Fruit fly (Drosophila melanogaster) whole organism, embryonic: ENCODE data around the gene Or30a.

Experiments used
- Ada2b ChIP-seq: fragments of 200-800 bp; sonication (Bioruptor generic); IDR thresholded peaks from 2 replicates; pipeline ENCODE4 v1.3.6; 2022; ENCODE audit warnings: missing biosample characterization, missing genetic modification characterization
- BEAF-32 ChIP-seq: fragments of 200-800 bp; sonication (Bioruptor generic); optimal IDR thresholded peaks from 3 replicates; lab custom pipeline; 2017; ENCODE audit warnings: missing biosample characterization, missing genetic modification characterization, mild to moderate bottlenecking, moderate library complexity, missing genetic modification reagents
- Bteb2 ChIP-seq: fragments of 200-800 bp; sonication (Bioruptor generic); optimal IDR thresholded peaks from 2 replicates; lab custom pipeline; 2016; ENCODE audit warnings: missing biosample characterization, missing genetic modification characterization
- CG1024 ChIP-seq: fragments of 200-800 bp; sonication (Bioruptor generic); IDR thresholded peaks from 2 replicates; pipeline ENCODE4 v1.3.6; 2022; ENCODE audit warnings: missing biosample characterization, missing genetic modification characterization
- CG10431 ChIP-seq: fragments of 200-800 bp; sonication (Bioruptor generic); optimal IDR thresholded peaks from 3 replicates; lab custom pipeline; 2018; ENCODE audit warnings: missing biosample characterization, mild to moderate bottlenecking, missing genetic modification characterization
- CG10462 ChIP-seq: fragments of 200-800 bp; sonication (Bioruptor generic); optimal IDR thresholded peaks from 2 replicates; lab custom pipeline; 2016; ENCODE audit warnings: missing biosample characterization, missing genetic modification characterization
- CG11085 ChIP-seq: fragments of 200-800 bp; sonication (Bioruptor generic); IDR thresholded peaks from 2 replicates; pipeline ENCODE4 v1.3.6; 2022; ENCODE audit warnings: missing biosample characterization, missing genetic modification characterization
- CG1792 ChIP-seq: fragments of 200-800 bp; sonication (Bioruptor generic); optimal IDR thresholded peaks from 2 replicates; lab custom pipeline; 2016; ENCODE audit warnings: missing biosample characterization, missing genetic modification characterization
- CG2202 ChIP-seq: fragments of 200-800 bp; sonication (Bioruptor generic); optimal IDR thresholded peaks from 2 replicates; lab custom pipeline; 2018; ENCODE audit warnings: missing biosample characterization, mild to moderate bottlenecking, missing genetic modification characterization
- CG2712 ChIP-seq: fragments of 200-800 bp; optimal IDR thresholded peaks from 3 replicates; lab custom pipeline; 2019; ENCODE audit warnings: missing biosample characterization, mild to moderate bottlenecking, missing genetic modification characterization, moderate library complexity
- CG3163 ChIP-seq: fragments of 200-800 bp; sonication (Bioruptor generic); optimal IDR thresholded peaks from 3 replicates; lab custom pipeline; 2016; ENCODE audit warnings: missing biosample characterization, missing genetic modification characterization
- CG34224 ChIP-seq: fragments of 200-800 bp; sonication (Bioruptor generic); IDR thresholded peaks from 3 replicates; pipeline ENCODE4 v1.3.6; 2022; ENCODE audit warnings: missing biosample characterization, missing genetic modification characterization; ENCODE audit not compliant: partially characterized antibody
- CG4404 ChIP-seq: fragments of 200-800 bp; sonication (Bioruptor generic); IDR thresholded peaks from 2 replicates; pipeline ENCODE4 v1.3.6; 2022; ENCODE audit warnings: missing biosample characterization, missing genetic modification characterization
- CG4424 ChIP-seq: fragments of 200-800 bp; sonication (Bioruptor generic); optimal IDR thresholded peaks from 3 replicates; lab custom pipeline; 2016; ENCODE audit warnings: missing biosample characterization, missing genetic modification characterization
- CG4730 ChIP-seq: fragments of 200-800 bp; sonication (Bioruptor generic); IDR thresholded peaks from 2 replicates; pipeline ENCODE4 v1.3.6; 2022; ENCODE audit warnings: missing biosample characterization, missing genetic modification characterization
- CG5245 ChIP-seq: fragments of 200-800 bp; sonication (Bioruptor generic); optimal IDR thresholded peaks from 3 replicates; lab custom pipeline; 2016; ENCODE audit warnings: missing biosample characterization, missing genetic modification characterization
- CG6272 ChIP-seq: fragments of 200-800 bp; sonication (Bioruptor generic); IDR thresholded peaks from 2 replicates; pipeline ENCODE4 v1.3.6; 2022; ENCODE audit warnings: missing biosample characterization, missing genetic modification characterization
- CG6791 ChIP-seq: fragments of 200-800 bp; sonication (Bioruptor generic); IDR thresholded peaks from 3 replicates; pipeline ENCODE4 v1.3.6; 2022; ENCODE audit warnings: missing biosample characterization, missing genetic modification characterization; ENCODE audit not compliant: partially characterized antibody
- CG6854 ChIP-seq: fragments of 200-800 bp; sonication (Bioruptor generic); optimal IDR thresholded peaks from 3 replicates; lab custom pipeline; 2017; ENCODE audit warnings: missing biosample characterization, mild to moderate bottlenecking, missing genetic modification characterization
- CG8359 ChIP-seq: fragments of 200-800 bp; sonication (Bioruptor generic); optimal IDR thresholded peaks from 2 replicates; lab custom pipeline; 2017; ENCODE audit warnings: missing biosample characterization, mild to moderate bottlenecking, missing genetic modification characterization, borderline replicate concordance
- CoRest ChIP-seq: fragments of 200-800 bp; sonication (Bioruptor generic); optimal IDR thresholded peaks from 3 replicates; lab custom pipeline; 2018; ENCODE audit warnings: missing biosample characterization, mild to moderate bottlenecking, missing genetic modification characterization, moderate library complexity
- D19B ChIP-seq: fragments of 200-800 bp; sonication (Bioruptor generic); optimal IDR thresholded peaks from 2 replicates; lab custom pipeline; 2017; ENCODE audit warnings: missing biosample characterization, mild to moderate bottlenecking, missing genetic modification characterization
- Dad ChIP-seq: fragments of 200-800 bp; sonication (Bioruptor generic); optimal IDR thresholded peaks from 3 replicates; lab custom pipeline; 2016; ENCODE audit warnings: missing biosample characterization, missing genetic modification characterization
- Deaf1 ChIP-seq: fragments of 200-800 bp; optimal IDR thresholded peaks from 3 replicates; lab custom pipeline; 2019; ENCODE audit warnings: missing biosample characterization, mild to moderate bottlenecking, missing genetic modification characterization, moderate library complexity
- Dek ChIP-seq: fragments of 200-800 bp; sonication (Bioruptor generic); optimal IDR thresholded peaks from 3 replicates; lab custom pipeline; 2019; ENCODE audit warnings: missing biosample characterization, mild to moderate bottlenecking, missing genetic modification characterization, moderate library complexity
- Dip3 ChIP-seq: fragments of 200-800 bp; sonication (Bioruptor generic); optimal IDR thresholded peaks from 3 replicates; lab custom pipeline; 2016; ENCODE audit warnings: missing biosample characterization, missing genetic modification characterization
- Doc3 ChIP-seq: fragments of 200-800 bp; sonication (Bioruptor generic); IDR thresholded peaks from 3 replicates; pipeline ENCODE4 v1.3.6; 2022; ENCODE audit warnings: missing biosample characterization, missing genetic modification characterization; ENCODE audit not compliant: partially characterized antibody
- Drgx ChIP-seq: fragments of 200-800 bp; sonication (Bioruptor generic); IDR thresholded peaks from 2 replicates; pipeline ENCODE4 v1.3.6; 2022; ENCODE audit warnings: missing biosample characterization, missing genetic modification characterization
- Fer2 ChIP-seq: fragments of 200-800 bp; sonication (Bioruptor generic); optimal IDR thresholded peaks from 2 replicates; lab custom pipeline; 2018; ENCODE audit warnings: missing biosample characterization, mild to moderate bottlenecking, missing genetic modification characterization, moderate library complexity
- GATAe ChIP-seq: fragments of 200-800 bp; sonication (Bioruptor generic); conservative IDR thresholded peaks from 2 replicates; pipeline ENCODE4 v1.3.6; 2022; ENCODE audit warnings: missing biosample characterization, missing genetic modification characterization
- HLH54F ChIP-seq: fragments of 200-800 bp; sonication (Bioruptor generic); optimal IDR thresholded peaks from 3 replicates; lab custom pipeline; 2016; ENCODE audit warnings: missing biosample characterization, missing genetic modification characterization
- Hr3 ChIP-seq: fragments of 200-800 bp; sonication (Bioruptor generic); optimal IDR thresholded peaks from 3 replicates; lab custom pipeline; 2016; ENCODE audit warnings: missing biosample characterization, missing genetic modification characterization
- Sin3A ChIP-seq: fragments of >200 bp; optimal IDR thresholded peaks from 2 replicates; lab custom pipeline; 2018
- bowl ChIP-seq: fragments of 200-800 bp; sonication (Bioruptor generic); IDR thresholded peaks from 2 replicates; pipeline ENCODE4 v1.3.6; 2022; ENCODE audit warnings: missing biosample characterization, missing genetic modification characterization
- disco-r ChIP-seq: fragments of 200-800 bp; sonication (Bioruptor generic); optimal IDR thresholded peaks from 2 replicates; lab custom pipeline; 2016; ENCODE audit warnings: missing biosample characterization, missing genetic modification characterization
- en ChIP-seq: fragments of 200-800 bp; sonication (Bioruptor generic); optimal IDR thresholded peaks from 2 replicates; lab custom pipeline; 2016; ENCODE audit warnings: missing biosample characterization, missing genetic modification characterization
- ham ChIP-seq: fragments of 200-800 bp; sonication (Bioruptor generic); IDR thresholded peaks from 2 replicates; pipeline ENCODE4 v1.3.6; 2022; ENCODE audit warnings: missing biosample characterization, missing genetic modification characterization
- hb ChIP-seq: fragments of 200-800 bp; sonication (Bioruptor generic); IDR thresholded peaks from 3 replicates; pipeline ENCODE4 v1.3.6; 2022; ENCODE audit warnings: missing biosample characterization, missing genetic modification characterization; ENCODE audit not compliant: partially characterized antibody
- hth ChIP-seq: fragments of >200 bp; optimal IDR thresholded peaks from 2 replicates; lab custom pipeline; 2017; ENCODE audit warnings: inconsistent platforms
- insv ChIP-seq, 2 experiments: fragments of 200-800 bp; sonication (Bioruptor generic); optimal IDR thresholded peaks; 3 replicates each; lab custom pipeline; 2016 to 2018; ENCODE audit warnings: missing biosample characterization in 2 of 2, missing genetic modification characterization in 2 of 2
- jigr1 ChIP-seq: fragments of 200-800 bp; sonication (Bioruptor generic); IDR thresholded peaks from 3 replicates; pipeline ENCODE4 v1.3.6; 2022; ENCODE audit warnings: missing biosample characterization, missing genetic modification characterization
- lmd ChIP-seq: fragments of 200-800 bp; sonication (Bioruptor generic); IDR thresholded peaks from 2 replicates; pipeline ENCODE4 v1.3.6; 2022; ENCODE audit warnings: missing biosample characterization, missing genetic modification characterization
- luna ChIP-seq: fragments of 200-800 bp; sonication (Bioruptor generic); optimal IDR thresholded peaks from 2 replicates; lab custom pipeline; 2016; ENCODE audit warnings: missing biosample characterization, missing genetic modification characterization
- onecut ChIP-seq: fragments of 200-800 bp; sonication (Bioruptor generic); IDR thresholded peaks from 2 replicates; pipeline ENCODE4 v1.3.6; 2022; ENCODE audit warnings: missing biosample characterization, missing genetic modification characterization
- run ChIP-seq: fragments of 200-800 bp; sonication (Bioruptor generic); optimal IDR thresholded peaks from 3 replicates; lab custom pipeline; 2018; ENCODE audit warnings: missing biosample characterization, mild to moderate bottlenecking, missing genetic modification characterization
- sd ChIP-seq: fragments of 200-800 bp; sonication (Bioruptor generic); optimal IDR thresholded peaks from 3 replicates; lab custom pipeline; 2018; ENCODE audit warnings: missing biosample characterization, mild to moderate bottlenecking, missing genetic modification characterization, moderate library complexity
- shn ChIP-seq: fragments of 200-800 bp; sonication (Bioruptor generic); optimal IDR thresholded peaks from 3 replicates; lab custom pipeline; 2016; ENCODE audit warnings: missing biosample characterization, missing genetic modification characterization
- sob ChIP-seq: fragments of 200-800 bp; sonication (Bioruptor generic); IDR thresholded peaks from 2 replicates; pipeline ENCODE4 v1.3.6; 2022; ENCODE audit warnings: missing biosample characterization, missing genetic modification characterization
- sr ChIP-seq: fragments of 200-800 bp; sonication (Bioruptor generic); IDR thresholded peaks from 3 replicates; pipeline ENCODE4 v1.3.6; 2022; ENCODE audit warnings: missing biosample characterization, missing genetic modification characterization
- vnd ChIP-seq: fragments of 200-800 bp; sonication (Bioruptor generic); IDR thresholded peaks from 3 replicates; pipeline ENCODE4 v1.3.6; 2022; ENCODE audit warnings: missing biosample characterization, missing genetic modification characterization; ENCODE audit not compliant: partially characterized antibody
- zfh2 ChIP-seq: fragments of 200-800 bp; sonication (Bioruptor generic); optimal IDR thresholded peaks from 2 replicates; lab custom pipeline; 2016; ENCODE audit warnings: missing biosample characterization, missing genetic modification characterization

Or30a gene

dm6 chr2L:9125418-9125928 lies 13.9 kb downstream of the Or30a start, which contains the start of gene CG32982 (continued):
- TF ChIP-seq run (peak; percentile 31), ham (GFP tag; lab: Robert Waterston, UW) (peak; percentile 73; the same call in 1 of the 2 replicates), CG6791 (GFP tag; lab: Robert Waterston, UW) (peak; percentile 54; the same call in 1 of the 3 replicates), CG8359 (GFP tag; lab: Kevin White, UChicago) (peak; percentile 77), GATAe (GFP tag; lab: Robert Waterston, UW) (no peak; the same call in none of the 2 replicates), hth (lab: Kevin White, UChicago) (no peak), shn (GFP tag; lab: Kevin White, UChicago) (peak; percentile 94), Hr3 (GFP tag; lab: Kevin White, UChicago) (peak; percentile 92), Dad (GFP tag; lab: Kevin White, UChicago) (peak; percentile 88), CG4404 (GFP tag; lab: Robert Waterston, UW) (no peak; the same call in none of the 2 replicates), CG6854 (GFP tag; lab: Kevin White, UChicago) (peak; percentile 84), Doc3 (GFP tag; lab: Robert Waterston, UW) (no peak), jigr1 (GFP tag; lab: Robert Waterston, UW) (no peak), insv (GFP tag; optimal IDR thresholded peaks at IDR 0.05; lab: Kevin White, UChicago) (peak; percentile 28 to 61), CG34224 (GFP tag; lab: Robert Waterston, UW) (0 out of 3 replicates have a peak, but pooled peaks have one; percentile 22), disco-r (GFP tag; lab: Kevin White, UChicago) (peak; percentile 79), CG2712 (tag; lab: Kevin White, UChicago) (peak; percentile 93), Fer2 (tag; lab: Kevin White, UChicago) (peak; percentile 82), zfh2 (GFP tag; lab: Kevin White, UChicago) (peak; percentile 91), bowl (no peak; the same call in 1 of the 2 replicates), luna (GFP tag; lab: Kevin White, UChicago) (peak; percentile 83), sd (tag; lab: Kevin White, UChicago) (peak; percentile 77), lmd (peak; percentile 94), sob (GFP tag; lab: Robert Waterston, UW) (peak; percentile 93), CG11085 (GFP tag; lab: Robert Waterston, UW) (peak; percentile 86), CG4424 (GFP tag; lab: Kevin White, UChicago) (peak; percentile 93), Bteb2 (peak; percentile 89), CG2202 (tag; lab: Kevin White, UChicago) (peak; percentile 73), Ada2b (GFP tag; lab: Robert Waterston, UW) (peak; percentile 86), CG3163 (GFP tag; lab: Kevin White, UChicago) (peak; percentile 75), HLH54F (GFP tag; lab: Kevin White, UChicago) (peak; percentile 93), hb (GFP tag; lab: Robert Waterston, UW) (no peak), D19B (GFP tag; lab: Kevin White, UChicago) (peak; percentile 82), CG6272 (peak; percentile 81; the same call in 1 of the 2 replicates), Drgx (GFP tag; lab: Robert Waterston, UW) (peak; percentile 89), Sin3A (lab: Kevin White, UChicago) (no peak), CG4730 (GFP tag; lab: Robert Waterston, UW) (peak; percentile 83), Deaf1 (tag; lab: Kevin White, UChicago) (peak; percentile 83), Dip3 (GFP tag; lab: Kevin White, UChicago) (peak; percentile 93), onecut (GFP tag; lab: Robert Waterston, UW) (peak; percentile 88), BEAF-32 (GFP tag; lab: Kevin White, UChicago) (no peak), CG10462 (GFP tag; lab: Kevin White, UChicago) (peak; percentile 64), sr (GFP tag; lab: Robert Waterston, UW) (no peak; the same call in 2 of the 3 replicates), vnd (GFP tag; lab: Robert Waterston, UW) (no peak), Dek (peak; percentile 61), CG10431 (GFP tag; lab: Kevin White, UChicago) (peak; percentile 58), CG1792 (GFP tag; lab: Kevin White, UChicago) (peak; percentile 76), CG1024 (GFP tag; lab: Robert Waterston, UW) (peak; percentile 43; the same call in 1 of the 2 replicates), CoRest (peak; percentile 96), en (GFP tag; lab: Kevin White, UChicago) (peak; percentile 86), CG5245 (GFP tag; lab: Kevin White, UChicago) (peak; percentile 74)
